In genomic region chrX:5512707-5513106, ce11 we compare ENCODE assay signal across 2 worm cellular contexts.
TF ChIP-seq lines count a peak whose summit lies in the region.

No protein-coding gene starts in this region.

TF ChIP-seq in whole organism, L1 larva, 84 proteins besides CTCF, POLR2A, EP300 and RAD21 (continued from another document):
- TF ChIP-seq F16B12.6 (tag; optimal IDR thresholded peaks at IDR 0.05; lab: Kevin White, UChicago): no peak
- TF ChIP-seq egl-13 (tag; optimal IDR thresholded peaks at IDR 0.05; lab: Kevin White, UChicago): no peak
- TF ChIP-seq ceh-8 (GFP tag; optimal IDR thresholded peaks at IDR 0.05; lab: Kevin White, UChicago): no peak
- TF ChIP-seq ceh-63 (GFP tag; optimal IDR thresholded peaks at IDR 0.05; lab: Kevin White, UChicago): no peak
- TF ChIP-seq ceh-90 (tag; optimal IDR thresholded peaks at IDR 0.05; lab: Kevin White, UChicago): no peak
- no peak for TF ChIP-seq jun-1 (tag; optimal IDR thresholded peaks at IDR 0.05; lab: Kevin White, UChicago)
- TF ChIP-seq nhr-28 (tag; optimal IDR thresholded peaks at IDR 0.05; lab: Kevin White, UChicago): no peak
- TF ChIP-seq lin-14 (GFP tag; optimal IDR thresholded peaks at IDR 0.05; lab: Kevin White, UChicago): peak; percentile 60
- no peak for TF ChIP-seq lin-35 (GFP tag; optimal IDR thresholded peaks at IDR 0.05; lab: Kevin White, UChicago)
- no peak for TF ChIP-seq elt-2 (tag; optimal IDR thresholded peaks at IDR 0.05; lab: Kevin White, UChicago)
- no peak for TF ChIP-seq ceh-88 (GFP tag; IDR thresholded peaks at IDR 0.05; lab: Robert Waterston, UW)
- TF ChIP-seq pqm-1 (tag; optimal IDR thresholded peaks at IDR 0.05; lab: Kevin White, UChicago): no peak
- no peak for TF ChIP-seq hlh-17 (GFP tag; optimal IDR thresholded peaks at IDR 0.05; lab: Kevin White, UChicago; ENCODE audit: borderline replicate concordance)
- TF ChIP-seq ama-1 (optimal IDR thresholded peaks at IDR 0.05; lab: Kevin White, UChicago): no peak
- no peak for TF ChIP-seq zag-1 (tag; optimal IDR thresholded peaks at IDR 0.05; lab: Kevin White, UChicago)
- peak; percentile 89 for TF ChIP-seq fkh-8 (tag; optimal IDR thresholded peaks at IDR 0.05; lab: Kevin White, UChicago)
- TF ChIP-seq hlh-4 (tag; optimal IDR thresholded peaks at IDR 0.05; lab: Kevin White, UChicago): no peak
- peak; percentile 2 for TF ChIP-seq tbx-2 (tag; optimal IDR thresholded peaks at IDR 0.05; lab: Kevin White, UChicago)
- peak; percentile 9 for TF ChIP-seq swsn-7 (tag; optimal IDR thresholded peaks at IDR 0.05; lab: Kevin White, UChicago)
- no peak for TF ChIP-seq irx-1 (tag; optimal IDR thresholded peaks at IDR 0.05; lab: Kevin White, UChicago)
TF ChIP-seq in whole organism, L1 larva: peak in this region for 7.

TF ChIP-seq in whole organism, L2 larva, 48 proteins besides CTCF, POLR2A, EP300 and RAD21 (continued from another document):
- TF ChIP-seq nhr-21 (tag; optimal IDR thresholded peaks at IDR 0.05; lab: Kevin White, UChicago): no peak
